Worm (Caenorhabditis elegans) whole organism, late embryonic: ENCODE results near the gene let-70.

Experiments used
- C08G9.2 ChIP-seq: sonication (generic microtip); optimal IDR thresholded peaks from 2 replicates; lab custom pipeline; 2016; ENCODE audit warnings: mild to moderate bottlenecking, missing genetic modification characterization, moderate library complexity, missing compliant biosample characterization
- C38D4.7 ChIP-seq: fragments of 200-800 bp; sonication (Bioruptor generic); optimal IDR thresholded peaks from 2 replicates; lab custom pipeline; 2018; ENCODE audit warnings: mild to moderate bottlenecking, missing genetic modification characterization, moderate library complexity, missing compliant biosample characterization
- ceh-19 ChIP-seq: fragments of 200-800 bp; sonication (Bioruptor generic); optimal IDR thresholded peaks from 2 replicates; lab custom pipeline; 2018; ENCODE audit warnings: mild to moderate bottlenecking, missing genetic modification characterization, missing compliant biosample characterization
- ceh-2 ChIP-seq: sonication (generic microtip); optimal IDR thresholded peaks from 2 replicates; lab custom pipeline; 2016; ENCODE audit warnings: missing genotype, missing genetic modification characterization, missing compliant biosample characterization
- ceh-22 ChIP-seq: sonication (generic microtip); optimal IDR thresholded peaks from 2 replicates; lab custom pipeline; 2017; ENCODE audit warnings: missing biosample characterization, missing genetic modification characterization
- ceh-24 ChIP-seq: sonication (generic microtip); optimal IDR thresholded peaks from 2 replicates; lab custom pipeline; 2016; ENCODE audit warnings: mild to moderate bottlenecking, missing genetic modification characterization, missing compliant biosample characterization
- ceh-30 ChIP-seq: fragments of 150-350 bp; optimal IDR thresholded peaks from 2 replicates; lab custom pipeline; 2014; ENCODE audit warnings: missing biosample characterization, missing genetic modification characterization
- ceh-31 ChIP-seq: sonication (generic microtip); optimal IDR thresholded peaks from 2 replicates; lab custom pipeline; 2016; ENCODE audit warnings: missing genetic modification characterization, missing compliant biosample characterization
- ceh-34 ChIP-seq: sonication (generic microtip); optimal IDR thresholded peaks from 2 replicates; lab custom pipeline; 2016; ENCODE audit warnings: mild to moderate bottlenecking, missing genetic modification characterization, missing compliant biosample characterization
- ceh-45 ChIP-seq: fragments of 200-800 bp; sonication (Bioruptor generic); IDR thresholded peaks from 2 replicates; pipeline ENCODE4 v1.3.6; 2022; ENCODE audit warnings: missing genetic modification reagents, missing genetic modification characterization, missing compliant biosample characterization
- ceh-9 ChIP-seq: sonication (generic microtip); optimal IDR thresholded peaks from 2 replicates; lab custom pipeline; 2016; ENCODE audit warnings: mild to moderate bottlenecking, missing genetic modification characterization, inconsistent platforms, missing compliant biosample characterization
- elt-2 ChIP-seq: sonication (generic microtip); optimal IDR thresholded peaks from 2 replicates; lab custom pipeline; 2016; ENCODE audit warnings: missing genetic modification reagents, missing genetic modification characterization, missing compliant biosample characterization
- elt-4 ChIP-seq: sonication (generic microtip); optimal IDR thresholded peaks from 2 replicates; lab custom pipeline; 2016; ENCODE audit warnings: missing genetic modification characterization, missing compliant biosample characterization
- ets-4 ChIP-seq: sonication (generic microtip); optimal IDR thresholded peaks from 2 replicates; lab custom pipeline; 2016; ENCODE audit warnings: missing genetic modification characterization, missing compliant biosample characterization
- fax-1 ChIP-seq: sonication (generic microtip); optimal IDR thresholded peaks from 2 replicates; lab custom pipeline; 2016; ENCODE audit warnings: missing genotype, missing genetic modification characterization, missing compliant biosample characterization
- fkh-10 ChIP-seq: fragments of 150-350 bp; optimal IDR thresholded peaks from 2 replicates; lab custom pipeline; 2014; ENCODE audit warnings: missing biosample characterization, missing genetic modification reagents, missing genetic modification characterization
- fkh-6 ChIP-seq: sonication (generic microtip); optimal IDR thresholded peaks from 2 replicates; lab custom pipeline; 2016; ENCODE audit warnings: missing genetic modification characterization, missing compliant biosample characterization
- gmeb-2 ChIP-seq: sonication (generic microtip); optimal IDR thresholded peaks from 2 replicates; lab custom pipeline; 2016; ENCODE audit warnings: missing genetic modification characterization, inconsistent platforms, missing compliant biosample characterization
- hlh-13 ChIP-seq: fragments of 200-800 bp; sonication (Bioruptor generic); optimal IDR thresholded peaks from 2 replicates; lab custom pipeline; 2018; ENCODE audit warnings: mild to moderate bottlenecking, missing genetic modification characterization, missing compliant biosample characterization
- hlh-15 ChIP-seq: sonication (generic microtip); optimal IDR thresholded peaks from 2 replicates; lab custom pipeline; 2016; ENCODE audit warnings: missing genetic modification characterization, missing compliant biosample characterization
- lim-6 ChIP-seq: sonication (generic microtip); optimal IDR thresholded peaks from 2 replicates; lab custom pipeline; 2016; ENCODE audit warnings: missing genetic modification characterization, missing compliant biosample characterization
- mec-3 ChIP-seq: sonication (generic microtip); optimal IDR thresholded peaks from 2 replicates; lab custom pipeline; 2016; ENCODE audit warnings: borderline replicate concordance, missing genetic modification characterization, missing compliant biosample characterization
- nfya-1 ChIP-seq: sonication (generic microtip); optimal IDR thresholded peaks from 2 replicates; lab custom pipeline; 2017; ENCODE audit warnings: missing genetic modification characterization, mild to moderate bottlenecking, missing compliant biosample characterization, antibody characterized with exemption, moderate library complexity
- odd-2 ChIP-seq: sonication (generic microtip); optimal IDR thresholded peaks from 2 replicates; lab custom pipeline; 2017; ENCODE audit warnings: antibody characterized with exemption, mild to moderate bottlenecking, missing genetic modification characterization, missing compliant biosample characterization
- pag-3 ChIP-seq: sonication (generic microtip); optimal IDR thresholded peaks from 2 replicates; lab custom pipeline; 2016; ENCODE audit warnings: missing compliant biosample characterization, missing genetic modification characterization, borderline replicate concordance
- pha-2 ChIP-seq: sonication (generic microtip); optimal IDR thresholded peaks from 2 replicates; lab custom pipeline; 2017; ENCODE audit warnings: mild to moderate bottlenecking, missing genetic modification characterization, missing compliant biosample characterization
- pros-1 ChIP-seq: fragments of 150-350 bp; optimal IDR thresholded peaks from 2 replicates; lab custom pipeline; 2014; ENCODE audit warnings: missing biosample characterization, missing genetic modification reagents, missing genetic modification characterization
- ref-2 ChIP-seq: sonication (generic microtip); optimal IDR thresholded peaks from 2 replicates; lab custom pipeline; 2016; ENCODE audit warnings: missing genetic modification characterization, missing compliant biosample characterization
- sox-4 ChIP-seq: sonication (generic microtip); optimal IDR thresholded peaks from 2 replicates; lab custom pipeline; 2017; ENCODE audit warnings: mild to moderate bottlenecking, missing genetic modification characterization, inconsistent platforms, missing compliant biosample characterization
- ttx-3 ChIP-seq: sonication (generic microtip); optimal IDR thresholded peaks from 2 replicates; lab custom pipeline; 2016; ENCODE audit warnings: missing genetic modification reagents, missing genetic modification characterization, missing compliant biosample characterization
- unc-3 ChIP-seq, 2 experiments: fragments of 200-800 bp in 1 of 2; sonication (Bioruptor generic) in 1 of 2; sonication (generic microtip) in 1 of 2; conservative IDR thresholded peaks in 1 of 2; optimal IDR thresholded peaks in 1 of 2; 2 replicates each; pipeline versions ENCODE4 v1.3.6 to Lab custom; 2016 to 2022; ENCODE audit warnings: missing compliant biosample characterization in 2 of 2, missing genetic modification characterization in 2 of 2, missing genetic modification reagents in 1 of 2
- unc-42 ChIP-seq: sonication (generic microtip); optimal IDR thresholded peaks from 2 replicates; lab custom pipeline; 2016; ENCODE audit warnings: missing genotype, missing genetic modification characterization, missing compliant biosample characterization
- zip-5 ChIP-seq: sonication (generic microtip); optimal IDR thresholded peaks from 2 replicates; lab custom pipeline; 2016; ENCODE audit warnings: missing genetic modification characterization, missing compliant biosample characterization
- ztf-16 ChIP-seq: sonication (generic microtip); optimal IDR thresholded peaks from 2 replicates; lab custom pipeline; 2017; ENCODE audit warnings: missing genetic modification characterization, missing compliant biosample characterization

The let-70 gene

DNA sequence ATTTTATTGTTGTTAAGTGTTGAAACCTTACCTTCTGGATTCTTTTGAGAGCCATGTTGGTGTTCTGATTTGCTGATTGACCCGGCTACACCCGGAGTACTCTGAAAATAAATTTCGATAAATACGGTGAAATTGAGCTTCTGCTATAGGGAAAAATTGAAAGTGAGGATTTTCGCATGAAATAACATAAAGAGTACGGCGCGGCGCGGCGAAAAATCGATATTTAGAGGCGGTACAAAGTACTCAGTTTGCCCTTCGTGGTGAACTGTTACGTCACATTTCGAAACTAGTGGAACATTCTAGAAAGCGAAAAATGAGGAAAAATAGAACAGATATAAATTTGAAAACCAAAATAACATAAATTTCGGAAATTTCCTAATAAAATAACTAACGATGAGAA, at the start of gene let-70:
Gene let-70 (minus strand): TSS at position 101 of the 400 bp plus-strand sequence.
- TF ChIP-seq C38D4.7, result no peak

DNA sequence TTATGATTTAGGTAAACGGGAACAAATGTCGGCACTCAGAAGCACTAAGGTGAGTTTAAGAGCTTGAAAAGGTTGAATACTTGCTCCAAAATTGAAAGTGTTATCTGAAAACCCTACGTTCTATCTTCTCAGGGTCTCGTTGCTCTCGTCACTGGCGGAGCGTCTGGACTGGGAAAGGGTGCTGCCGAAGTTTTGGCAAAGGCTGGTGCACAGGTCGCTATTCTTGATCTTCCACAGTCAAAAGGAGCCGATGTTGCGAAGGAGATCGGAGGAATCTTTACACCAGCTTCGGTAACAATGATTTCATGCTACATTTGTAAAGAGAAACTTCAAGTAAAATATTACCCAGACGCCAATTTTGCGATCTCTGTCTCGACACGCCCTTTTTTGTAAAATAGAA, 49.2 kb upstream of the let-70 start, which contains the start of gene ard-1:
Gene ard-1 (plus strand): TSS at position 12 of the 400 bp plus-strand sequence.
- TF ChIP-seq ceh-2 (tag; lab: Kevin White, UChicago) (no peak), hlh-15 (tag; lab: Kevin White, UChicago) (no peak), sox-4 (tag; lab: Kevin White, UChicago) (no peak), ceh-30 (no peak), fkh-10 (GFP tag; lab: Kevin White, UChicago) (no peak), hlh-13 (no peak), pros-1 (tag; lab: Kevin White, UChicago) (no peak), elt-2 (tag; lab: Kevin White, UChicago) (no peak), unc-3 (GFP tag; conservative IDR thresholded peaks at IDR 0.05; lab: Robert Waterston, UW) (no peak), unc-3 (tag; optimal IDR thresholded peaks at IDR 0.05; lab: Kevin White, UChicago) (no peak), ref-2 (no peak), C08G9.2 (tag; lab: Kevin White, UChicago) (no peak), ceh-22 (tag; lab: Kevin White, UChicago) (no peak), C38D4.7 (no peak), ceh-9 (no peak), ztf-16 (tag; lab: Kevin White, UChicago) (no peak), gmeb-2 (tag; lab: Kevin White, UChicago) (no peak), pha-2 (no peak)

DNA sequence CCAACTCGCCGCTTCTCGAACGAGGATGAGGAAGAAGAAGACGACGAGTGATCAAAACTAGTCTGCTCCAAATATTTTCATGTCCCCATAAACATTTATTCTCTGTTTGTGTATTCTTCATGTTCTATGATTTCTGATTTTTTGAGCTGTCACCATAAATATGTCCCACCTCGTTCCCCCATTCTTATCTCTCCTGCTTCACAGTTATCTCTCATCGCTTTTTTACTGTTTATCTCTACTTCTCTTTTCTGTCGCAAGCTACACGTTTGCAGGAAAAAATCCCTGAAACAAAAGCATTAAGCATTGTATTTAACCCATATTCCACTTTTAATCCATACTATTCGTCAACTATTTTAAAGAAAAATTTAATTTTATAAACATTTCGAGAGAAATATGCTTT, 48.7 kb upstream of the let-70 start:
- TF ChIP-seq fkh-6 (tag; lab: Kevin White, UChicago), result no peak
- no peak for TF ChIP-seq elt-4 (tag; lab: Kevin White, UChicago)
- no peak for TF ChIP-seq ceh-45

DNA sequence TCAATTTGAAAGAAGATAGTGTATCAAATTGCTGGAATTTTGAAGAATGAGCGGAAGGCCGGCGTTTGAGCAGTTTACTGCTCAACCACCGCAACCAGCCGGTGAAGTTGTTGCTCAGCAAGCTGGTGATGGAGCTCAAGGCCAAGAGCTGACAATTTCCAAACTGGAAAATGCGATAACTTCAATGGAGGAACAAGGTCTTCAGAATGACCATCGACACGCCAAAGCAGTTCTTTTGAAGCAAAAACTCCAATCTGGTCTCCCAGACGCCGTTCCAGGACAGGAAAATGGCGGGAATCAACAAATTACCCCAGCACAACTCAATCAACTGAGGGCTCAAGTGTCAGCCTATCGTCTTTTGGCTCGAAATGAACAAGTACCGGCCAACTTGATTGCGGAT, 44.0 kb upstream of the let-70 start:
- TF ChIP-seq elt-2 (tag; lab: Kevin White, UChicago) (no peak), ref-2 (no peak), lim-6 (tag; lab: Kevin White, UChicago) (no peak), ets-4 (tag; lab: Kevin White, UChicago) (no peak), ceh-19 (GFP tag; lab: Kevin White, UChicago) (no peak), ceh-24 (tag; lab: Kevin White, UChicago) (no peak), mec-3 (no peak), zip-5 (tag; lab: Kevin White, UChicago) (no peak), hlh-13 (no peak), ceh-9 (no peak), ztf-16 (tag; lab: Kevin White, UChicago) (no peak)

DNA sequence TGAATTAATAATTGTTTCAGACTA, 43.8 kb upstream of the let-70 start, which contains the start of gene swsn-4:
Gene swsn-4 (plus strand): TSS at position 21 of the 24 bp plus-strand sequence.
- TF ChIP-seq pros-1 (tag; lab: Kevin White, UChicago), result no peak
- TF ChIP-seq, all 69 proteins: peak for 0

DNA sequence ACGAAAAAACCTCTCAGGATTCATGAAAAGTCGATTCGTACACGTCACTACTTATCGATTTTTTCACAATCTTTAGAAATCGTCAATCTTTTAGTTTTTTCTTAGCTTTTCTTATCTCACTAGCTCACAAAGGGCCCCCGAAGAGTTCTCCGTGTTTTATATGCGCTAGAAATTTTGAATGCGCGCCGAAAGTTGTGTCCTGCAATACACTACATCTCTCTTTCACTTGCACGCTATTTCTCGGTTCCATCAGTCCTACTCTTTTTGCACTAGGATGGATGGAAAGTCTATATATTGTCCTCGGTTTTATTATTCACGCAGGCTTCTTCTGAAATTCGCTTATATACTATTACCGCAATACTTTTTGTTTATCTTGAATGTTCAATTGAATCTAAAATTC, 43.6 kb upstream of the let-70 start:
- TF ChIP-seq fkh-6 (tag; lab: Kevin White, UChicago) (no peak), ceh-9 (no peak), ceh-24 (tag; lab: Kevin White, UChicago) (no peak), pag-3 (tag; lab: Kevin White, UChicago) (no peak), ceh-22 (tag; lab: Kevin White, UChicago) (no peak), ttx-3 (no peak), odd-2 (tag; lab: Kevin White, UChicago) (no peak), ref-2 (no peak), ceh-34 (no peak), unc-42 (no peak)

DNA sequence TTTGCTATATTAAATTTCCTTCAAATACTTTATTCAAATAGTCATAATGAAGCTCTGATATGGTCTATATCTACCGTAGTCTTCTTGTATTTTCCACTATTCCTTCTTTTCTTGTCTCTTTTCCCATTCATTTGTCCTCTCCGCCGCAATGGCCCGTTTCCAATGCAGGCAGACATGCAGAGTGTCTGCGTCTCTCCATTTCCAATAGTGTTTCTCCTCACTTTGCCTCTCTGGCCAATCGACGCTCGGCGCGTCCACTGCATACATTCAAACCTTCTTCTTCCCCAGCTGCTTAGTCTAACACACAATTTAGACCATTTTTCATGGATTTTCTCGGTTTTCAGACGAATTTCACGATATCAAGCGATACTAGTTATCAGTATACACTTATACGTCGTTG, 43.1 kb upstream of the let-70 start:
- TF ChIP-seq nfya-1 (tag; lab: Kevin White, UChicago), result peak; percentile 100
- TF ChIP-seq ceh-31 (tag; lab: Kevin White, UChicago), result peak; percentile 40
- TF ChIP-seq pros-1 (tag; lab: Kevin White, UChicago), result peak; percentile 40
- TF ChIP-seq fax-1 (tag; lab: Kevin White, UChicago), result no peak
- TF ChIP-seq ceh-34, result peak; percentile 17
- peak; percentile 6 for TF ChIP-seq ceh-2 (tag; lab: Kevin White, UChicago)
